Worm (Caenorhabditis elegans): Measurements from ENCODE around the gene scl-21.

DNA sequence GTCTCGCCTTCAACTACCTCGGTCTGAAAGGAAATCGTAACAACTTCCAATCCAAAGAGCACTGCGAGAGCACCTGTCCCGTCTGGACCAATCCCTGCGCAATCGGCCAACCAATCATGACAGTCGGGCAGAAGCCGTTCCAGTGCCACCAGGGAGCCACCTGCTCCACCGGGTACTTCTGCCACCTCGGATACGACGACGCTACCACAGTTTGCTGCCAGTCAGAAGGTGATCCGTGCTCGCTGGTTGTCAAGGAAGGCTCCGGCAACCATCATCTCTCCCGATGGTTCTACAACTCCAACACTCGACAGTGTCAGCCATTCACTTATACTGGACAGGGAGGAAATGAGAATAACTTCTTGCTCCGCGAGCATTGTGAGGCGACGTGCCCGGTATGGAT lies 13.6 kb upstream of the scl-21 start:
- TF ChIP-seq aly-2 (tag; optimal IDR thresholded peaks at IDR 0.05) (no peak), fos-1 (tag; optimal IDR thresholded peaks at IDR 0.05) (no peak), pha-4 (GFP tag; IDR thresholded peaks at IDR 0.05) (no peak), pha-4 (tag; optimal IDR thresholded peaks at IDR 0.05) (no peak), ama-1 (optimal IDR thresholded peaks at IDR 0.05) (no peak), nhr-10 (tag; optimal IDR thresholded peaks at IDR 0.05) (no peak), R02D3.7 (tag; optimal IDR thresholded peaks at IDR 0.05) (no peak), nhr-77 (tag; optimal IDR thresholded peaks at IDR 0.05) (no peak)
